Fruit fly (Drosophila melanogaster): ENCODE measurements around the gene Vps4.
"Not testable (repeated sequence)": the region's sequence is repeated elsewhere in the genome, so short reads cannot be mapped to it uniquely, and the experiment has no call there.

Vps4 gene

DNA sequence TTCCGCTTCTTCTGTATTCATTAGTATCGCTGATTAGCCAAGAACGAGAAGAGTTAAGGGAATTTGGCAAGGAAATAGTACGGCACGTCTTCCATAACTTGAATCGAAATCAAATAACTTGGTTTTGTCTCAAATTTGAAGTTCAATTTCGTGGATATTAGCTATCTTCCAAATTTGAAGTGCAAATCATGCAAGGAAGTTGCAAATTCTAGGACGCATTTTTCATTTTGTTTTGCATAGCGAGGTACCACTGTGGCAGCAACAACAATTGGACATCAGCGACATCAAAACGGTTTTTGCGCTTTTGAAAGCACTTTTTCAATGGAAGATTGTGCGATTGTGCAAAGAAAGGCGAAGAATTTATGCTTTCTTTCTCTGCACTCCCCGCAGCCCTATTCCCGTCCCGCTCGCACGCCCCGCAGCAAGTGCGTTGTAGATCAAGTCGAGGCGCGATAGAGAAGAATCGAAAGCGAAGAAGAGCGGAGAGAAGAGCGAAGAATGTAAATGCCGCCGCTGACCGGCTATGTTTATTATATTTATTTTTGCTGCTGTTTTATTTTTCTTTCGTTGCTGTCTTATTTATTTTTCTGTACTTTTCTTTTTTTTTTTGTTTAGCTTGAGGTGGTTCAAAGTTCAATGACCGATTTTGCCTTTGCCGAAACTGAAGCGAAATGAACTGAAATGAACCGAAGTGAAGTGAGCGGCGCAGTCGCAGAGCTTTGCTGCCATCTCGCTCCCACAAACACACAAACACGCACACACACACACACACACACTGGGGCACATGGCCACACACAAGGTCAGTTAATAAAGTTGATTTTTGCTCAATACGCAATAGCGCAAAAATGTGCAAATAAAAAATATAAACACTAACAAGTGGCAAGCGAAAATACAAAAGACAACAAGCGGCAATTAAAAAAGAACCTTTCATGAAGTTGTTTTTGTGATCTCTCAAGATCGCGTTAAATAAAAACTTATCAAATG, 26.1 kb upstream of the Vps4 start:
- peak; percentile 91 for TF ChIP-seq noc (tag; optimal IDR thresholded peaks at IDR 0.05)

DNA sequence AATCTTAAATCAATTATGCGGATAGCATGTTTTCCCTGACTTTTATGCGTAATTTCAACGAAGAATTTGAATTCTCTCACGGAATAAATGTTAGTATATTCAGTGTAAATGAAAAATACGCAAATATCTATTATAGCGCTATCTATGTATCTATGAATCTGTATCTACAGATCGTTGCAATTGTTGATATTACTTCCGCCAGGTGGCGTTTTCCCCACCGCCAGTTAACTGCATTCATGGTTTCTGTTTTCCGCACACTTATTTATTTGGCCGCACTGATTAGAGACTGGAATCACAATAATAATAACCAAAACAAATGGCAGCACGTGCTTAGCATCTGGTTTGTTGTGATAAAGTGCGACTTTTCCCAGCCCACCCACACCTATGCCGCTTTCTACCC, 24.7 kb upstream of the Vps4 start:
- TF ChIP-seq noc (tag; optimal IDR thresholded peaks at IDR 0.05) = no peak

DNA sequence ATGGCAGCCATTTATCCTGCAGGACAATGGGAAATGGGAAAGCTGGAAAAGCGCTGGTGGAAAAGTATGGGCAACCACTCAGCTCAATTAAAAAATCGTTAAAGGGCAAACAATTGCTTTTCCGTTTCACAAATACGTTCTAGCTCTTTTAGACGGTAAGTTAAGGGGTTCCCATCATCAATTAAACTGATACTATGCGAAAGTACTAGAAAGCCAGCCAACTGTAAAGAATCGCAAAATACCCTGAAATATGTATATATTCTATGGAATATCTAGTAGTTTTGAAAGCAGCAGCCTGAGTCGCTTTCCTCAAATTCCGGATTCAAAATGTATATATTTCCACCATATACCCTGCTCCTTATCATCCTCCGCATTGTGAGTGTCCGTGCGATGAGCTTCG, 24.1 kb upstream of the Vps4 start, which contains the start of gene CG12985:
CG12985 (plus strand) TSS at position 301 of the 400 bp plus-strand sequence.
- TF ChIP-seq noc (tag; optimal IDR thresholded peaks at IDR 0.05) = no peak

DNA sequence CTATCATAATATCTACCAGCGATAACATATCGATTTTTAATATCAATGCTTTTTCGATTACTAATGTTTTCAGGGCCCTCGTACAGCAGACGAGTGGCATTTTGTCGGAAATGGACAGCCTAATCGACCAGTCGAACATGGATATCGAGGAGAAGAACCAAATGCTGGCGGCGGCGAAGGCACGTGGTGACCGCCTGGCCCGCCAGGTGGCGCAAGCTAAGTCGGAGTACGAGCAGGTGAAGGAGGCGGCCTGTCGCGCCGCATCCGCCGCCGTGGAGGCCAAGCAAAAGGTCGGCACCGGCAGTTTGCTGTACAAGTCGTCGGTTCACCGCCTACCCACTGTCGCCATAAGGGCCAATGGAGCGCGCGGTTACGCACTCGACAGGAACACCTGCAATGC, 22.9 kb upstream of the Vps4 start:
- no peak for TF ChIP-seq noc (tag; optimal IDR thresholded peaks at IDR 0.05)

DNA sequence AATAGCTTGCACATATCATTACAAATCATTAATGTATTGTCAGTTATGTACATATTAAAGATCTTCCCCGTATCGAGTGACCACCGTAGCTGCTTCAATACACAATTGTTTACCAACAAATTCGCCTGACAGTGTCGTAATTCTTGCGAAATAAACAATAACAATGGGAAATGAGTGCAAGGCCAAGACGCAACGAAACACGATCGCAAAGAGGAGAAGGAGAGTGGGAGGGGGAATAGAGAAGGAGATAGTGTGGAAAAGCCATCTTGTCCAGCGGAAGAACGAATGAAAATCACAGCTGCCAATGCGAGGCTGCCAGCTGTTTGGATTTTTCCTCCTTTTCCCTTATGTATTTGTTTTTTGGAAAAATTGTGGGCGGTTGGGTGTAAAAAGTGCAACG, 22.2 kb upstream of the Vps4 start:
- TF ChIP-seq noc (tag; optimal IDR thresholded peaks at IDR 0.05) = no peak

DNA sequence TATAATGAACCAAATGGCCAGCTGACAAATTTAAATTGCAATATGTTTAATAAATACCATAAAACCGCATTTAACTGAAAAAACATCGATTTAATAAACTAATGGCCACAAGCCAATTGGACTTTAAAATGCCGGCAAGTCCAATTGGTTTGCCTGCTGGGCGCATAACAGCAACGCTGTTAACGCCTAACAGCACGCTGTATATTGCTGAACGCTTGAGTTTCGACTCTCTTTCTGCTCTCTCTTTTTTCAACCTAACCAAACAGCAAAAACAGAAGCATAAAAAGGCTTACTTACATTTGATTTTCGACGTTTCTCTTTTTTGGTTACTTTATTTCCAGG, 21.4 kb upstream of the Vps4 start:
- TF ChIP-seq noc (tag; optimal IDR thresholded peaks at IDR 0.05) = no peak

DNA sequence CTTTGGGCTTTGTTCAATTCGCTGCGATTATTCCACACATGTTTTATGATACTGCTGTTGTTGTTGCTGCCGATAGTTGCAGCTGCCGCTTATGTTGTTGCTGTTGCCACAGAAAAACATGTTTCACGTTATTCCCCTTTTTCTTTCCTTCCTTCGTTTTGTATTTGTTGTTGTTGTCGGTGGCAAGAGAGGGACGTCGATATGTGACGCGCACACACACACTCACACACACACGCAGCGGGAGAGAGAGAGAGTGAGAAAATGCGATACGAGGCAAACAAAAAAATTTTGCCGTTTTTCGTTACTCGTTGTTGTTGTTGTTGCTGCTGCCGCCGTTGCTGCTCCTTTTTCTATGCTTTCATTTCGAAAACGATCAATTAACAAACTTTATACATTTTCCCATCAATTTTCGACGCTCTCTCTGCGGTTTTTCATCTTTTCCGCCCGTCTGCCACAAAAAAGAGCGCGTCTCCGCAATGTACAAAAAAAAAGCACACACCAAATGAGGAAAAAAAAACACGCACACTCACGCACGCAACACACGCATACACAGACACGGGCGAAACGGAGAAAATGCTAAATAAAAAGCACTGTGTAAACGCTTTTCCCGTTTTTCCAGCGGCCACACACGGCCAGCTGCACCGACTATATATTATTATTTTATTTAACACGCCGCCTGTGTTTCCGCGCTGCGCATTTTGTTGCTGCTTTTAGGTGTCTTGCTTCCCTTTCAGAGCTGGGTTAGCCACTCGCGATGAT, 20.9 kb upstream of the Vps4 start:
- TF ChIP-seq noc (tag; optimal IDR thresholded peaks at IDR 0.05) = no peak

DNA sequence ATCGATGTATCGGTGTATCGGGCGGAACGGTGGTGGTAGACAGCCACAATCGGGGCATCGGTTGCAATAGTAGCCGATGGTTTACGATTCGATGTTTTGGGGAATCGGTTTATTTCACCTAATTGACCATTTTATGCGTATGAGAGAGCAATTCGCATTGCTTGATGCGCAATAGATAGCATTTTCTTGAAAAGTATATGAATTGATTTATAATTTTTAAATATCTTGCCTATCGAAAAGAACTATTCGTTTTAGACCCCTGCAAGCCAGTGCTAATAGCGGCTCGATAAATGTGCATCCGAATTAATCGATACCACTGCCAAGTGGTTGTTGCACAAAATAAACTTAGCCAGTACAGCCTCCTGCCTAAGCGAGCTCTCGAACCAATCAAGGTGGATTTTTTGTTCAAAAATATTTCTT, 20.3 kb upstream of the Vps4 start, which contains the start of gene mnb:
mnb (minus strand) TSS at position 15 of the 420 bp plus-strand sequence.
- no peak for TF ChIP-seq noc (tag; optimal IDR thresholded peaks at IDR 0.05)

DNA sequence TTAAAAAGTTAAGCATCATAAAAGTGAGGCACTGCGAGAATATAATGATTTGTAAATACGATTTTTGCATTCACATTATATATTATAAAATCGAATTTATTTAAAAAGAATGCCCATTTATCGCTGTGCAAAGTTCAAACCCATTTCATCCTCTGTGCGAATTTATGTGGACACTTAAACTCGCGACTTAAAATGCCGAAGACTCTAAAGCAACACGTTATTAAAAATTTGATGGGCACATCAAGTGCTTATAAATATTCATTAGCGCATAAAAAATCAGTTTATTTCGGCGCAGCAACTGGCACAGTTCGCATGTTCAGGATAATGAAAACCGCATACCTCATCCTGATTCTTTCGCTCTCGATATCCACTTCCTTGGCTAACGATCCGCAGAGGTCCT, 19.6 kb upstream of the Vps4 start, which contains the start of gene CG6788:
CG6788 (plus strand) TSS at position 301 of the 400 bp plus-strand sequence.
- no peak for TF ChIP-seq noc (tag; optimal IDR thresholded peaks at IDR 0.05)

DNA sequence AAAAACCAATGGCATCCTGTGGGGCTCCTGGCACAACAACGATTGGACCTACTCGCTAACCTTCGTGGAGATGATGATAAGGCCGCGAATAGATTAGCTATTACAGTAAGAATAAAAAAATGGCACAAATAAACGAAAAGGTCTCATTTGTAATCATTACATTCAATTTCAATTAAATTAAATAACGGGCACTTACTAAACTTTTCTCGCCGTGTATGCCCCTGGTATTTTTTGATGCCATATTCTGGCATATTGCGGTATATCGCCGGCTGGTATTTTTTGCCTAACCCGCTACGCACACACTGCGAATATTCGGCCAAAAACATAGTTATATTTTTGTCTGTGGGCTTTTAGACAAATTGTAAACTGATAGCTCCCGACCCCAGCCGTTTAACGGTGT, 18.2 kb upstream of the Vps4 start, which contains the start of gene Gss1:
Gss1 (plus strand) TSS at position 301 of the 400 bp plus-strand sequence.
- TF ChIP-seq noc (tag; optimal IDR thresholded peaks at IDR 0.05) = not testable (repeated sequence)

DNA sequence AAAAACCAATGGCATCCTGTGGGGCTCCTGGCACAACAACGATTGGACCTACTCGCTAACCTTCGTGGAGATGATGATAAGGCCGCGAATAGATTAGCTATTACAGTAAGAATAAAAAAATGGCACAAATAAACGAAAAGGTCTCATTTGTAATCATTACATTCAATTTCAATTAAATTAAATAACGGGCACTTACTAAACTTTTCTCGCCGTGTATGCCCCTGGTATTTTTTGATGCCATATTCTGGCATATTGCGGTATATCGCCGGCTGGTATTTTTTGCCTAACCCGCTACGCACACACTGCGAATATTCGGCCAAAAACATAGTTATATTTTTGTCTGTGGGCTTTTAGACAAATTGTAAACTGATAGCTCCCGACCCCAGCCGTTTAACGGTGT, 8.1 kb upstream of the Vps4 start, which contains the start of gene Gss2:
Gss2 (plus strand) TSS at position 301 of the 400 bp plus-strand sequence.
- not testable (repeated sequence) for TF ChIP-seq noc (tag; optimal IDR thresholded peaks at IDR 0.05)

DNA sequence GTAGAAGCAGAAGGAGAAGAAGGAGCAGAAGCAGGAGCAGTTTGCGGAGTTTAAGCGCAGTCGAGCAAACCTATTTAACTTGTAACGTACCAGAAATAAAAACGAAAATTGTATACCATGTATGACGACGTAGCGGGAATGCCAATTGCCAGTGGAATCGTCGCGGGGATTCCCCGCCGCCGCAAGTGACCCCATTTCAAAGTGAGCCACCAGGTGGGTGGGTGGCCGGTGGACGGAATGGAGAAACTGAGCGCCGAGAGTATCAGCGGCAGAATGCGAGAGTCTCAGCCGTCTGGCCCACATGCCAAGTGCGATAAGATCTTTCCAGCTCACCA, 3.1 kb downstream of the Vps4 start:
- no peak for TF ChIP-seq noc (tag; optimal IDR thresholded peaks at IDR 0.05)

DNA sequence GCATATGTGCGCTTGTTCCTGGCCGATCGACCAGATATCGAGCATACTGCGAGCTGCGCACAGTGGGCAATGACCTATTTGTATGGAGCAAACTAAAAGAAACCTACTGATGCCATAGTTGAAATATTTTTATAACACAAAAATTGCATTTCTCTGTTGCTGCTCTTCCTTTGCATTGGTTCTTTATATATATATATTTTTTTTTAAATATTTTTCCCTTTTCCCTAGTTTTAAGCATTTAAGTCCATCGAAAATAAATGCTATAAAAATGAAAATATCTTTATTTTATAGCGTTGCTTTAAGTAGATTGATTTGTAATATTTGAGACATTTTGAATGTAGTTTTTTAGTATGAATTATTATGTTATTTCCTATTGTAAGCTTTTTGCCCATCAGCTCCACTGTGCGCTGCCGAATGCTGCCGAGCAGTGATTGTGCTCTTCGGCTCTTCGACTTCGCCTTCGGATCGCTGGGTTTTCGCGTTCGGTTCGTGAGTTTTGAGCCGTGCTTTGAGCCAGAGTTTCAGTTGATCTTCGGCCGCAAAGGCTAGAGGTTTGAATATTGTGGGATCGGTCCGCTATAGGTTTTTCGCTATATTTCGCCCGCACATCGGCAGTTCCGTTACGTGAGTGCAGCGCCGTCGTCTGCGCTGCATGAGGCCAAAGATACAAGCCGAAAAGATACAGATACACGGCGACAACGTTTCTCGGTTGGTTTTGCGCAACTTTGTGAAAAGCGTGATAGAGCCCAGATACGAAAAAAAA, 3.6 kb downstream of the Vps4 start, which contains the start of gene CG6847:
CG6847 (plus strand) TSS at position 522 of the 763 bp plus-strand sequence.
- no peak for TF ChIP-seq noc (tag; optimal IDR thresholded peaks at IDR 0.05)

DNA sequence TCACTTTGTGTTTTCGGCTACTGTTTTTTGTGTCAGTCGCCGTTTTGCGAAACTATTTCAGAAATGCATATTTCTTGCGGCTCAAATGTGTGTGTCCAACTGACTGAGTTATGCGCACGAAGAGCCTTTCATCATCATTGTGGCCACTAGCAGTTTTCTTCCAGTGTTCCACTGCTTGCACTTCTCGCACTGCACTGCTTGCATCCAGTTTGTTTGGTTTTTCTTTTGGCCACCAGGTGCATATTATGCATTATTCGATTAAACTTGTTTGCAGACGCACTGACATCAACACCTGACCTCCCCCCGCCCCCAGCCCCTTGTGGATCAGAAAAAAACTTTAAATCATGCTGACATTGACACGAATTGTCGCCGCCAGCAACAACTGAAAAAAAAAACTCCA, 5.0 kb downstream of the Vps4 start:
- no peak for TF ChIP-seq noc (tag; optimal IDR thresholded peaks at IDR 0.05)

DNA sequence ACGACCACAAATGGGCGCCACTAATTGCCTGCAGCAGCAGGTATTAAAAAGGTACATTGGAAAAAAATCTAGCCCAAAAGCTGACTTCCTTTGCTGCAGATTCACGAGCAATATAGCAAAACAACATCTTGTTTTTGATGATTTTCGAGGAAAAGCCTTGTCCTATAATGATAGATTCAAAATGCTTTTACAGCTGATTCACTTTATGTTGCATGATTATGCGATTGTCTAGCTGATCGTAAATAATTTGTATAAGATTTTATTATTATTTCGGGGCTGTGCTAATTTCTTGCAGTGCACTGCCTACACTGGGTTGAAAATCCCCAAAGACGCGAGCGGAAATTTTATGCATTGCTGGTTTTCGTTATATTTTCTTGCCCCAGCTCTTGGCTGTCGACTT, 7.0 kb downstream of the Vps4 start:
- no peak for TF ChIP-seq noc (tag; optimal IDR thresholded peaks at IDR 0.05)

DNA sequence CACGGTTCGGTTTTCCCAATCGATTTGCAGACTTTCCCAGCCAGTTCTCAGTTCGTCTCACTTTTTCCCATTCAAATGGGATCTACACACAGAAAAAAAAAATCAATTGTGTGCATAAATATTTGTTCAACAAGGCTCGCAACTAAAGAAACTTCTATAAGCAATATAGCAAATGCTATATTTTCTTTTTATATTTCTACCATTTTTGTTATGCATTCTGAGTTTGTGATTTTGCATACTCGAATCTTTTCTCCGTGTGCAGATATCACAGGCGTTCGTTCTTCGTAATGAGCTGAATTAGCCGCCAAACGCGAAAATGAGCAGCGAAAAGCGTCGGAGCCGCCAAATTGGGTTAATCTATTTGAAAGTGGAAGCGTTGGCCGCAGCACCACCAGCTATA, 8.4 kb downstream of the Vps4 start:
- TF ChIP-seq noc (tag; optimal IDR thresholded peaks at IDR 0.05) = no peak
